Fruit fly (Drosophila melanogaster) whole organism, pupa: ENCODE measurements around the gene CG14073.

Source experiments
- CG10348 ChIP-seq: fragments of 200-800 bp; sonication (Bioruptor generic); IDR thresholded peaks from 2 replicates; pipeline ENCODE4 v1.3.6; 2022; ENCODE audit warnings: missing biosample characterization, missing genetic modification characterization
- CG12605 ChIP-seq: fragments of 200-800 bp; sonication (Bioruptor generic); IDR thresholded peaks from 2 replicates; pipeline ENCODE4 v1.3.6; 2022; ENCODE audit warnings: missing biosample characterization, missing genetic modification characterization
- CG13204 ChIP-seq: fragments of 200-800 bp; sonication (Bioruptor generic); optimal IDR thresholded peaks from 2 replicates; lab custom pipeline; 2018; ENCODE audit warnings: missing biosample characterization, mild to moderate bottlenecking, missing genetic modification characterization, moderate library complexity
- CG14655 ChIP-seq: fragments of 200-800 bp; sonication (Bioruptor generic); optimal IDR thresholded peaks from 3 replicates; lab custom pipeline; 2017; ENCODE audit warnings: mild to moderate bottlenecking, missing biosample characterization, missing genetic modification reagents, missing genetic modification characterization
- CG15710 ChIP-seq: fragments of 200-800 bp; sonication (Bioruptor generic); optimal IDR thresholded peaks from 2 replicates; lab custom pipeline; 2018; ENCODE audit warnings: missing biosample characterization, mild to moderate bottlenecking, missing genetic modification characterization, moderate library complexity
- CG17806 ChIP-seq: fragments of 200-800 bp; sonication (Bioruptor generic); optimal IDR thresholded peaks from 2 replicates; lab custom pipeline; 2018; ENCODE audit warnings: missing biosample characterization, mild to moderate bottlenecking, missing genetic modification characterization, moderate library complexity
- CG32121 ChIP-seq: fragments of 200-800 bp; sonication (Bioruptor generic); IDR thresholded peaks from 2 replicates; pipeline ENCODE4 v1.3.6; 2022; ENCODE audit warnings: missing biosample characterization, missing genetic modification characterization
- CG34367 ChIP-seq: fragments of 200-800 bp; sonication (Bioruptor generic); optimal IDR thresholded peaks from 2 replicates; lab custom pipeline; 2018; ENCODE audit warnings: missing biosample characterization, mild to moderate bottlenecking, missing genetic modification characterization
- CG4496 ChIP-seq: fragments of 200-800 bp; sonication (Bioruptor generic); IDR thresholded peaks from 3 replicates; pipeline ENCODE4 v1.3.6; 2022; ENCODE audit warnings: missing biosample characterization, missing genetic modification characterization
- CG8159 ChIP-seq: fragments of 200-800 bp; sonication (Bioruptor generic); optimal IDR thresholded peaks from 3 replicates; lab custom pipeline; 2018; ENCODE audit warnings: missing biosample characterization, mild to moderate bottlenecking, missing genetic modification characterization, moderate library complexity
- CG8301 ChIP-seq: fragments of 200-800 bp; sonication (Bioruptor generic); optimal IDR thresholded peaks from 2 replicates; lab custom pipeline; 2018; ENCODE audit warnings: missing biosample characterization, mild to moderate bottlenecking, missing genetic modification characterization
- CG9948 ChIP-seq: fragments of 200-800 bp; sonication (Bioruptor generic); optimal IDR thresholded peaks from 2 replicates; lab custom pipeline; 2018; ENCODE audit warnings: missing biosample characterization, mild to moderate bottlenecking, missing genetic modification characterization, moderate library complexity
- D1 ChIP-seq: fragments of 200-800 bp; sonication (Bioruptor generic); optimal IDR thresholded peaks from 2 replicates; lab custom pipeline; 2018; ENCODE audit warnings: missing biosample characterization, mild to moderate bottlenecking, missing genetic modification characterization, moderate library complexity
- EcR ChIP-seq: fragments of 200-800 bp; sonication (Bioruptor generic); optimal IDR thresholded peaks from 3 replicates; lab custom pipeline; 2019; ENCODE audit warnings: missing biosample characterization, missing genetic modification characterization, mild to moderate bottlenecking, moderate library complexity, missing genetic modification reagents
- Ets98B ChIP-seq: fragments of 200-800 bp; sonication (Bioruptor generic); IDR thresholded peaks from 2 replicates; pipeline ENCODE4 v1.3.6; 2022; ENCODE audit warnings: missing biosample characterization, missing genetic modification characterization
- Pif1A ChIP-seq: fragments of 200-800 bp; sonication (Bioruptor generic); optimal IDR thresholded peaks from 3 replicates; lab custom pipeline; 2016; ENCODE audit warnings: missing biosample characterization, missing genetic modification characterization
- Pif1B ChIP-seq: fragments of 200-800 bp; sonication (Bioruptor generic); optimal IDR thresholded peaks from 3 replicates; lab custom pipeline; 2016; ENCODE audit warnings: missing biosample characterization, missing genetic modification characterization
- Snoo ChIP-seq: fragments of 200-800 bp; sonication (Bioruptor generic); optimal IDR thresholded peaks from 3 replicates; lab custom pipeline; 2017; ENCODE audit warnings: missing biosample characterization, mild to moderate bottlenecking, missing genetic modification characterization, inconsistent platforms
- fd96Ca ChIP-seq: fragments of 200-800 bp; sonication (Bioruptor generic); IDR thresholded peaks from 3 replicates; pipeline ENCODE4 v1.3.6; 2022; ENCODE audit warnings: missing biosample characterization, missing genetic modification characterization
- gl ChIP-seq: fragments of 200-800 bp; sonication (Bioruptor generic); optimal IDR thresholded peaks from 2 replicates; lab custom pipeline; 2018; ENCODE audit warnings: missing biosample characterization, mild to moderate bottlenecking, missing genetic modification characterization
- rn ChIP-seq: fragments of 200-800 bp; sonication (Bioruptor generic); IDR thresholded peaks from 2 replicates; pipeline ENCODE4 v1.3.6; 2022; ENCODE audit warnings: missing biosample characterization, missing genetic modification characterization

The CG14073 gene

dm6 chr3L:18832708-18833107 is 12.2 kb upstream of the CG14073 start:
- TF ChIP-seq EcR (GFP tag; lab: Kevin White, UChicago) (peak; percentile 22), Ets98B (GFP tag; lab: Robert Waterston, UW) (no peak)
- TF ChIP-seq, all 21 proteins: peak for 1

DNA sequence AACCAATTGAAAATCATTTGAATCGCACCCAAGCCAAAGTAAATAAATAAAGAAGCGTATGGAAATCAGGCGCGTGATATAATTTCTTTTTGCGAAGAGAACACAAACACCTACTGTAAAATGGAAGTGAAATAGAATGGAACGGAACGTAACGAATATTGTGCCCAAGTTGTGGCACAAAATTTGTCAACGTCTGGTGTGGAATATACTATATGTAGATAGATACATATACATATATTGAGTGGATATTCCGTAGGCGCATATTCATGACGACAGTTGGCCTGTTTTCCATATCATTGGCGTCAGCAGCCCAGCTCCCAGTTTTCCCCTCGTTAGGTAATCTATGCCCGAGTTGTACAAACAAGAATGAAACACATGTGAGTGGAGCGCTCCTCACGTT is 11.7 kb upstream of the CG14073 start:
- TF ChIP-seq Pif1A (no peak), rn (GFP tag; lab: Robert Waterston, UW) (no peak), Snoo (tag; lab: Kevin White, UChicago) (no peak), CG10348 (GFP tag; lab: Robert Waterston, UW) (no peak), CG17806 (no peak), CG12605 (no peak), CG32121 (GFP tag; lab: Robert Waterston, UW) (no peak), CG13204 (GFP tag; lab: Kevin White, UChicago) (no peak), CG8159 (tag; lab: Kevin White, UChicago) (no peak), Pif1B (GFP tag; lab: Kevin White, UChicago) (no peak), CG4496 (GFP tag; lab: Robert Waterston, UW) (no peak)
- TF ChIP-seq, all 21 proteins: peak for 0

DNA sequence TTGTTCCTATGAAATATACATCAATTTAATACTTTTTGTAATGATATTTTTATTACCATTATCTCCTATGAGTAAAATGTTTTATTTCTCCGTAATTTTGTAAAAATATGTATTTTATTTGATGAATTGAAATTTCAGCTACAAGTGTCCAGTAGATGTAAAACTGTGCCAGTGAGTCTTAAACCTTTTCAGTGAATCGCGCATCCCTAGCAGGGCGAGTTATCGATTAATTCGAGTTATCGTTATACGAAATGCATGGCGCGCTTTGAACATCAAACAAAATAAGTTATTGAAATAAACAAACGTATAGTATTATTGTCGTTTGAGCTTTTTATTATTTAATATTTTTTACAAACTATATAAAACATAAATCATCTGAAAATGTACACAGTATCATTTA is 7.8 kb upstream of the CG14073 start:
- TF ChIP-seq CG12605, result peak; percentile 72; the same call in 1 of the 2 replicates
- TF ChIP-seq D1 (tag; lab: Kevin White, UChicago), result peak; percentile 83
- no peak for TF ChIP-seq CG4496 (GFP tag; lab: Robert Waterston, UW)

DNA sequence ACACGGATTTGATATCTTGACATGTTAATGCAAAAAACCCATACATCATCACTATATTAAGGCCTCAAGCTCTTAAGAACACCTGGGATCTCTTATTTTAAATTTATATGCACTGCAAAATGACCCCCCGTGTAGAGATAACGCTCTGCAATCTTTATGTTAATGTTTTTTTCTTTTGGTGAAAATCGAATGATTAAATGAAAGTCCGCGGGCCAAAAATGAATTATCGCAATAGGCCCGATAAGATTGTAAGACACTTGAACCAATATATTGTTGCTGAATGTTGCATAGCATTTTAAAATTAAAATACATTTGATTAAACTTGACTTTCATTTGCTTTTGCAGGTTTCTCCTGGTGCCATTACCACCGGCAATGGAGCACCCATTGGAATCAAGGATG is 5.5 kb upstream of the CG14073 start:
- no peak for TF ChIP-seq Snoo (tag; lab: Kevin White, UChicago)

- no peak for TF ChIP-seq CG17806
- no peak for TF ChIP-seq CG12605
- TF ChIP-seq CG8159 (tag; lab: Kevin White, UChicago), result no peak
- TF ChIP-seq rn (GFP tag; lab: Robert Waterston, UW), result no peak
- TF ChIP-seq Snoo (tag; lab: Kevin White, UChicago), result no peak
- TF ChIP-seq D1 (tag; lab: Kevin White, UChicago), result no peak
- peak; percentile 25 for TF ChIP-seq gl
- peak; percentile 81 for TF ChIP-seq EcR (GFP tag; lab: Kevin White, UChicago)
Observed at dm6 chr3L:18824851-18825250, 4.4 kb upstream of the CG14073 start.

dm6 chr3L:18823870-18824561 is 3.5 kb upstream of the CG14073 start:
- TF ChIP-seq CG15710 (tag; lab: Kevin White, UChicago) (no peak), Ets98B (GFP tag; lab: Robert Waterston, UW) (no peak), EcR (GFP tag; lab: Kevin White, UChicago) (peak; percentile 94)

DNA sequence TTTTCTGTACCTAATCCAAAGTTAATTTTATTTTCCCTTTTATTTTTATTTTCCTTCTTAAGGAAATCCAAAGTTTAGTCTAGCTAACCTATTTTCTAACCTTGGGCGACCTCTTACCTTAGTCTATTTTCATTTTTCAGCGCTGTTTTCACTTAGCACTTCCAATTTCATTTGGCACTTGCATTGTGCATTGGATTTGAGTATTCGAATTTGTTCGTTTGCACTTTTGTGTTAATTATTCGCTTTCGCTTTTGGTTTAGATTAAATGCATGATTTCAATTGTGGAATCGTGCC is 2.7 kb upstream of the CG14073 start:
- no peak for TF ChIP-seq CG32121 (GFP tag; lab: Robert Waterston, UW)

DNA sequence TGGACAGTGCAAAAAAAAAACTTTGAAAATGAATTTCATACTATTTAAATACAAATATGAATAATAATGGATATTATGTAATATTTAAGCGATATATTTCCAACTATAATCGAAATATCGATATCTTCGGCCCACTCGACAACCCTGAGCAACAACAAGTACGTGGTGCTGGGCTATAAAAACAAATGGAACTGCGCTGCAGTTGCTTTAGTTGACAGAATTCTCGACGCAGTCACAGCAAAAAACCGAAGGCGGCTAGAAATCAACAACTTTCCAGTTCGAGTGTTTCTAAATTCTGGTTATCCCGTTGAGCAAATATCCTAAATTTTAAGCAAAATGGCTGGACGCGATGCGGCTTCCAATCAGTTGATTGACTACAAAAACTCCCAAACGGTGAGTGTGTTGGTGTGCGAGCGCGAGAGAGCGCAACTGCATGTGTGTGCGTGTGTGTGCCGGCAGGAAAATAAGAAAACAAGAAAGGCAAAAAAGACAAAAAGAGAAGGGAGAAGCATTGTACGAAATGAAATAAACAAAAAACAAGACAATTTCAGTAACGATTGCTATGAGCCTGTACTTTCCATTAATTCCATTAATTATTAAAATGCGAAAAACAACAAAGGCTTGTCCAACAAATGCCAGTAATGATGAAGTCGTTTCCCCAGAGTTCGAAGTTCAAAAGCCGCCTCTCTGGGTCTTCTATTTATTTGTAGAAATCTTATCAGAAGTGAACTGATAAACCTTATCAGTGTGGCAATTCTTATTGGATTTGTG is 2.2 kb upstream of the CG14073 start, which contains the start of gene Cat:
Gene Cat (plus strand): TSS at position 155 of the 771 bp plus-strand sequence.
- TF ChIP-seq CG15710 (tag; lab: Kevin White, UChicago) (peak; percentile 99), Snoo (tag; lab: Kevin White, UChicago) (peak; percentile 99), gl (peak; percentile 100), CG32121 (GFP tag; lab: Robert Waterston, UW) (peak; percentile 99), rn (GFP tag; lab: Robert Waterston, UW) (peak; percentile 98), CG13204 (GFP tag; lab: Kevin White, UChicago) (peak; percentile 100), fd96Ca (GFP tag; lab: Robert Waterston, UW) (peak; percentile 98; the same call in 2 of the 3 replicates), EcR (GFP tag; lab: Kevin White, UChicago) (peak; percentile 97), CG34367 (tag; lab: Kevin White, UChicago) (peak; percentile 99), CG14655 (GFP tag; lab: Kevin White, UChicago) (peak; percentile 98), D1 (tag; lab: Kevin White, UChicago) (peak; percentile 96), CG4496 (GFP tag; lab: Robert Waterston, UW) (peak; percentile 99), CG12605 (peak; percentile 100), CG10348 (GFP tag; lab: Robert Waterston, UW) (peak; percentile 26; the same call in 1 of the 2 replicates), CG8301 (tag; lab: Kevin White, UChicago) (peak; percentile 97), Pif1B (GFP tag; lab: Kevin White, UChicago) (peak; percentile 99), Pif1A (peak; percentile 99), Ets98B (GFP tag; lab: Robert Waterston, UW) (peak; percentile 99), CG8159 (tag; lab: Kevin White, UChicago) (peak; percentile 98), CG17806 (peak; percentile 99), CG9948 (tag; lab: Kevin White, UChicago) (peak; percentile 96)
